Worm (Caenorhabditis elegans): ENCODE measurements around the gene hpa-1.
A peak's percentile ranks its signal among the peaks of the same experiment; 100 is the strongest.

ce11 chrIV:16180898-16181482 lies 51.9 kb downstream of the hpa-1 start:
- TF ChIP-seq egl-27 (tag; optimal IDR thresholded peaks at IDR 0.05) (peak; percentile 6), nhr-12 (tag; optimal IDR thresholded peaks at IDR 0.05) (no peak), snpc-4 (tag; optimal IDR thresholded peaks at IDR 0.05) (peak; percentile 74), ztf-11 (tag; optimal IDR thresholded peaks at IDR 0.05) (no peak), pqm-1 (tag; optimal IDR thresholded peaks at IDR 0.05) (peak; percentile 92), fos-1 (tag; optimal IDR thresholded peaks at IDR 0.05) (no peak)

Measured in whole organism, L3 larva.